Fruit fly (Drosophila melanogaster): ENCODE measurements around the gene CG4199.
A peak's percentile ranks its signal among the peaks of the same experiment; 100 is the strongest.

The CG4199 gene

DNA sequence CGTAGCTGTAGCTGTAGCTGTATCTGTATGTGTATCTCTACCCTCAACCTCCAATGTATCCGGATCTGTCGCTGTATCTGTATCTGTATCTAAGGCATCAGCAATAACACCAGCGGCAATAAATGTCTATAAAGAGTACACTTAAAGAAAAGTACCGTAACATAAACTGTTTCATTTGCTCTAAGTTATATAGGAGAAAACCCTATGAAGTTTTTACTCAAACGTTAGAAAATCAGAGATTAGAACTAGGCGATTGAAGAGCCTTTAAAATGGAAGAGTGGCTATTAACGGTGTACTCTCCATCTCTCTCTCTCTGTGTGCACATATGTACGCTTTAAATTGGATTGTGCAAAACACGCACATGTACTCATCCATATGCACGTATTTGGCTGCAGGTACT, 25.0 kb upstream of the CG4199 start:
- TF ChIP-seq CG31365 (tag; optimal IDR thresholded peaks at IDR 0.05), result no peak
- TF ChIP-seq MBD-R2 (GFP tag; IDR thresholded peaks at IDR 0.05), result no peak
- TF ChIP-seq psq (GFP tag; optimal IDR thresholded peaks at IDR 0.05), result no peak
- no peak for TF ChIP-seq gfzf (GFP tag; optimal IDR thresholded peaks at IDR 0.05)
- no peak for TF ChIP-seq crp (GFP tag; optimal IDR thresholded peaks at IDR 0.05)
- no peak for TF ChIP-seq Ptx1 (GFP tag; IDR thresholded peaks at IDR 0.05)
- no peak for TF ChIP-seq CG2120 (GFP tag; optimal IDR thresholded peaks at IDR 0.05)
- no peak for TF ChIP-seq kay (GFP tag; optimal IDR thresholded peaks at IDR 0.05)
- peak; percentile 39; the same call in 1 of the 2 replicates for TF ChIP-seq Drgx (GFP tag; IDR thresholded peaks at IDR 0.05)

DNA sequence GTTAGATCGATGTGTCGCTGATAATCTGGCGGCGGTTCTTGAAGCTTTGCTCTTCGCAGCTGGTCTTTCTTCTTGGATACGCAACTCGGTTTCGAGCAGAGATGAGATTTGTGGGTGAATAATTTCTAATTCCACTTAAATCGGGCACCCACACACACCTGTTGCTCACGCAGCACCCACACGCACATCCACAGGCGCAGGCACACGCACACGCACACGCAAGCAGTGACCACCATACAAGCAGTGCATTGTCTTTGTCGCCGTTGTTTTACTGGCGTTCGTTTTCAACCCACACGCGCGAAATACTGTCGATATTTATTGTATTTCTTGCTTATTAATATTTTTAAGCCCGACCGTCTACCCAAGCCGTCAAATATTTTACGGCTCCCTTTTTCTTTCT, 23.1 kb upstream of the CG4199 start:
- no peak for TF ChIP-seq az2 (GFP tag; optimal IDR thresholded peaks at IDR 0.05)
- peak; percentile 75 for TF ChIP-seq kah (GFP tag; optimal IDR thresholded peaks at IDR 0.05)
- TF ChIP-seq Gug (GFP tag; IDR thresholded peaks at IDR 0.05), result no peak
- no peak for TF ChIP-seq BtbVII (GFP tag; optimal IDR thresholded peaks at IDR 0.05)
- no peak for TF ChIP-seq CG16779 (GFP tag; IDR thresholded peaks at IDR 0.05)
- no peak for TF ChIP-seq CG10209 (GFP tag; optimal IDR thresholded peaks at IDR 0.05)
- no peak for TF ChIP-seq CG14965 (GFP tag; optimal IDR thresholded peaks at IDR 0.05; ENCODE audit: borderline replicate concordance)
- TF ChIP-seq sr (GFP tag; IDR thresholded peaks at IDR 0.05), result peak; percentile 86
- no peak for TF ChIP-seq Fer3 (tag; optimal IDR thresholded peaks at IDR 0.05)
- TF ChIP-seq Dfd (GFP tag; optimal IDR thresholded peaks at IDR 0.05), result peak in 1 of 2 experiments; percentile 53
- no peak for TF ChIP-seq CG12071 (GFP tag; optimal IDR thresholded peaks at IDR 0.05)
- no peak for TF ChIP-seq CG10147 (GFP tag; optimal IDR thresholded peaks at IDR 0.05)
- TF ChIP-seq CG8359 (GFP tag; optimal IDR thresholded peaks at IDR 0.05; ENCODE audit: borderline replicate concordance), result no peak
- TF ChIP-seq gro (GFP tag; optimal IDR thresholded peaks at IDR 0.05), result no peak
- TF ChIP-seq Hr39 (optimal IDR thresholded peaks at IDR 0.05), result peak; percentile 90
- no peak for TF ChIP-seq lola (GFP tag; optimal IDR thresholded peaks at IDR 0.05)
- peak; percentile 92 for TF ChIP-seq CG31365 (tag; optimal IDR thresholded peaks at IDR 0.05)
- TF ChIP-seq CG5953 (GFP tag; IDR thresholded peaks at IDR 0.05), result peak; percentile 36; the same call in 1 of the 2 replicates
- TF ChIP-seq CG8290 (GFP tag; optimal IDR thresholded peaks at IDR 0.05), result peak; percentile 44
- no peak for TF ChIP-seq CG8290 (tag; optimal IDR thresholded peaks at IDR 0.05)
- TF ChIP-seq CG8281 (tag; optimal IDR thresholded peaks at IDR 0.05), result no peak
- 0 out of 3 replicates have a peak, but pooled peaks have one; percentile 35 for TF ChIP-seq CG2199 (GFP tag; IDR thresholded peaks at IDR 0.05)
- TF ChIP-seq CG14441 (GFP tag; IDR thresholded peaks at IDR 0.05), result no peak
- peak; percentile 70 for TF ChIP-seq cg (GFP tag; optimal IDR thresholded peaks at IDR 0.05)

DNA sequence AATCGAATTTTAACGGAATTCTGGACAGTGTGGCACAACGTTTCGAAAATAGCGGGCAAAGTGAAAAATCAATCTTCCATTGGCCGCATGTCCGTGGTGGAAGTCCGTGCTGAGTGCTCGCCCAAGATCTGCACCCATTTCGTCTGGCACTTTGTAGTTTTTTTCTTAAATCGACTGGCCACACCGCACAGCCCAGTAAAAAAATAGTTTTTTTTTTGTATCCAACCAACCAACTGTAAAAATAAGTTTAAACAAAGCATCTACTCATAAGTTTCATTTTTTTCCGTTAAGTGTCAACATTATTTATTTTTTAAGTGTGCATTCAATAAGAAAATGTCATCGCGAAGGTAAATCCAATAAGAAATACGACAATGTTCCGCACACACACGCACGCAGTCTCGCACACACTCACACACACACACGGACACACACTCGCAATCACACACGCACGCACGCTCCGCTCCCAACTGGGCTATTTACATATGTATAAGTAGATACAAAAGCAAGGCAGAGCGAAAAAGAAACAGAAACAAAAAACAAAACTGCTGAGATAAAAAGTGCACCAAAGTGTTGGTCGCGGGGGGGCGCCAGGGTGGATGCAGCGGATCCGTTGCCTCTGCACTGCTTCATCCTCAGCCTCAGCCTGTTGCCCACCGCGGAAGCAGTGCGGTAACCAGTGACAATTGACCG, 20.9 kb upstream of the CG4199 start, which contains the start of gene csw:
Gene csw, plus strand, starts transcription at position 163 of the 690 bp plus-strand sequence.
- TF ChIP-seq CG5953 (GFP tag; IDR thresholded peaks at IDR 0.05), result no peak
- peak; percentile 6 for TF ChIP-seq Atf-2 (GFP tag; optimal IDR thresholded peaks at IDR 0.05)
- peak; percentile 31 for TF ChIP-seq CG18599 (GFP tag; optimal IDR thresholded peaks at IDR 0.05)
- TF ChIP-seq grn (GFP tag; optimal IDR thresholded peaks at IDR 0.05), result no peak
- no peak for TF ChIP-seq pfk (GFP tag; optimal IDR thresholded peaks at IDR 0.05)
- peak; percentile 3 for TF ChIP-seq lab (GFP tag; optimal IDR thresholded peaks at IDR 0.05)
- no peak for TF ChIP-seq HLH3B (GFP tag; IDR thresholded peaks at IDR 0.05)
- TF ChIP-seq CG8478 (optimal IDR thresholded peaks at IDR 0.05), result peak; percentile 91
- TF ChIP-seq CG11560 (tag; IDR thresholded peaks at IDR 0.05), result 0 out of 3 replicates have a peak, but pooled peaks have one; percentile 15
- TF ChIP-seq pros (GFP tag; optimal IDR thresholded peaks at IDR 0.05), result no peak
- no peak for TF ChIP-seq gsb (GFP tag; IDR thresholded peaks at IDR 0.05)
- peak; percentile 16 for TF ChIP-seq Dek (tag; optimal IDR thresholded peaks at IDR 0.05)
- 0 out of 2 replicates have a peak, but pooled peaks have one; percentile 14 for TF ChIP-seq unc-4 (GFP tag; IDR thresholded peaks at IDR 0.05; ENCODE audit: partially characterized antibody)
- no peak for TF ChIP-seq az2 (GFP tag; optimal IDR thresholded peaks at IDR 0.05)
- TF ChIP-seq fd102C (GFP tag; optimal IDR thresholded peaks at IDR 0.05), result no peak
- TF ChIP-seq CG4360 (GFP tag; IDR thresholded peaks at IDR 0.05), result no peak
- peak; percentile 57 for TF ChIP-seq Bteb2 (GFP tag; optimal IDR thresholded peaks at IDR 0.05)
- no peak for TF ChIP-seq CG14050 (GFP tag; IDR thresholded peaks at IDR 0.05)
- peak; percentile 38 for TF ChIP-seq CG17359 (tag; optimal IDR thresholded peaks at IDR 0.05)

Measured in whole organism, embryonic.